Fruit fly (Drosophila melanogaster) Kc167 (cell line): ENCODE data around the gene PolrMT.

ENCODE experiments used
- Sin3A ChIP-seq: fragments of >200 bp; optimal IDR thresholded peaks from 2 replicates; lab custom pipeline; 2018; ENCODE audit warnings: missing external identifiers
- h ChIP-seq: fragments of >200 bp; optimal IDR thresholded peaks from 3 replicates; lab custom pipeline; 2018; ENCODE audit warnings: missing external identifiers
- psq ChIP-seq: fragments of >200 bp; optimal IDR thresholded peaks from 2 replicates; lab custom pipeline; 2017; ENCODE audit warnings: missing external identifiers

DNA sequence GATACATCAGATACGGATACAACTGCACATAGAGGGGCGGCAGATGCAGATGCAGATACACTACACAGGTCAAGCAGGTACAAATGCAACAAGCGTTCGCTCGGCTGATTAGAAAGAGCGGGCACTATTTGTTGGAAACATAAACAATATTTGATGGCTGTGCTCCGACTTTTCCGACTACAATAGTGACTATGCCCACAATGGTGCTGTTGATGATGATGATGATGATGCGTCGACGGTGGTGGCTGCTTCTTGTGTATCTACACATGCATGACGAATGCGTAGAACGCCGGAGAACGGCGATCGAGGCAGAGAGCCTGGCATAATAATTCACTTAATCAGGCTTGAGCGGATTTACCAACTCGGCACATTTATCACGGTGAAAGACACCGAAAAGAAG is 40.2 kb downstream of the PolrMT start:
- no peak for TF ChIP-seq psq (lab: Kevin White, UChicago)
- no peak for TF ChIP-seq h (lab: Kevin White, UChicago)
- TF ChIP-seq Sin3A (lab: Kevin White, UChicago) = no peak
